Fruit fly (Drosophila melanogaster) whole organism, embryonic: ENCODE results near the gene fzo.

Experiments
- Bdp1 ChIP-seq: fragments of 200-800 bp; sonication (Bioruptor generic); optimal IDR thresholded peaks from 3 replicates; lab custom pipeline; 2016; ENCODE audit warnings: missing biosample characterization, missing genetic modification characterization
- CG1024 ChIP-seq: fragments of 200-800 bp; sonication (Bioruptor generic); IDR thresholded peaks from 2 replicates; pipeline ENCODE4 v1.3.6; 2022; ENCODE audit warnings: missing biosample characterization, missing genetic modification characterization
- CG12769 ChIP-seq: fragments of 200-800 bp; sonication (Bioruptor generic); optimal IDR thresholded peaks from 2 replicates; lab custom pipeline; 2019; ENCODE audit warnings: missing biosample characterization, mild to moderate bottlenecking, missing genetic modification characterization, moderate library complexity
- CG13287 ChIP-seq: fragments of 200-800 bp; sonication (Bioruptor generic); IDR thresholded peaks from 2 replicates; pipeline ENCODE4 v1.3.6; 2022; ENCODE audit warnings: missing biosample characterization, missing genetic modification characterization; ENCODE audit not compliant: partially characterized antibody
- CG13424 ChIP-seq: fragments of 200-800 bp; sonication (Bioruptor generic); optimal IDR thresholded peaks from 2 replicates; lab custom pipeline; 2019; ENCODE audit warnings: missing biosample characterization, mild to moderate bottlenecking, missing genetic modification characterization, moderate library complexity
- CG13894 ChIP-seq: fragments of 200-800 bp; sonication (Bioruptor generic); optimal IDR thresholded peaks from 3 replicates; lab custom pipeline; 2018; ENCODE audit warnings: missing biosample characterization, mild to moderate bottlenecking, missing genetic modification characterization, moderate library complexity
- CG16863 ChIP-seq: fragments of 200-800 bp; sonication (Bioruptor generic); optimal IDR thresholded peaks from 3 replicates; lab custom pipeline; 2016; ENCODE audit warnings: missing biosample characterization, missing genetic modification characterization
- CG17186 ChIP-seq: fragments of 200-800 bp; sonication (Bioruptor generic); optimal IDR thresholded peaks from 3 replicates; lab custom pipeline; 2017; ENCODE audit warnings: missing biosample characterization, missing genetic modification reagents, missing genetic modification characterization
- CG18599 ChIP-seq: fragments of 200-800 bp; sonication (Bioruptor generic); optimal IDR thresholded peaks from 3 replicates; lab custom pipeline; 2017; ENCODE audit warnings: missing biosample characterization, missing genetic modification characterization, mild to moderate bottlenecking, moderate library complexity, missing genetic modification reagents
- CG2712 ChIP-seq: fragments of 200-800 bp; optimal IDR thresholded peaks from 3 replicates; lab custom pipeline; 2019; ENCODE audit warnings: missing biosample characterization, mild to moderate bottlenecking, missing genetic modification characterization, moderate library complexity
- CG30020 ChIP-seq: fragments of 200-800 bp; optimal IDR thresholded peaks from 2 replicates; lab custom pipeline; 2019; ENCODE audit warnings: missing biosample characterization, mild to moderate bottlenecking, missing genetic modification characterization, moderate library complexity
- CG3838 ChIP-seq: fragments of 200-800 bp; sonication (Bioruptor generic); optimal IDR thresholded peaks from 3 replicates; lab custom pipeline; 2016; ENCODE audit warnings: missing biosample characterization, missing genetic modification characterization
- CG4404 ChIP-seq: fragments of 200-800 bp; sonication (Bioruptor generic); IDR thresholded peaks from 2 replicates; pipeline ENCODE4 v1.3.6; 2022; ENCODE audit warnings: missing biosample characterization, missing genetic modification characterization
- CG4424 ChIP-seq: fragments of 200-800 bp; sonication (Bioruptor generic); optimal IDR thresholded peaks from 3 replicates; lab custom pipeline; 2016; ENCODE audit warnings: missing biosample characterization, missing genetic modification characterization
- CG4707 ChIP-seq: fragments of 200-800 bp; sonication (Bioruptor generic); optimal IDR thresholded peaks from 2 replicates; lab custom pipeline; 2018; ENCODE audit warnings: missing biosample characterization, mild to moderate bottlenecking, missing genetic modification characterization, moderate library complexity
- CG5953 ChIP-seq: fragments of 200-800 bp; sonication (Bioruptor generic); IDR thresholded peaks from 2 replicates; pipeline ENCODE4 v1.3.6; 2022; ENCODE audit warnings: missing biosample characterization, missing genetic modification characterization
- CG8388 ChIP-seq: fragments of 200-800 bp; sonication (Bioruptor generic); optimal IDR thresholded peaks from 2 replicates; lab custom pipeline; 2019; ENCODE audit warnings: missing biosample characterization, mild to moderate bottlenecking, missing genetic modification characterization, moderate library complexity
- CG9932 ChIP-seq: fragments of 200-800 bp; sonication (Bioruptor generic); IDR thresholded peaks from 2 replicates; pipeline ENCODE4 v1.3.6; 2022; ENCODE audit warnings: missing biosample characterization, missing genetic modification characterization
- CkIIα-i1 ChIP-seq: fragments of 200-800 bp; sonication (Bioruptor generic); IDR thresholded peaks from 2 replicates; pipeline ENCODE4 v1.3.6; 2022; ENCODE audit warnings: missing biosample characterization, missing genetic modification characterization
- CoRest ChIP-seq: fragments of 200-800 bp; sonication (Bioruptor generic); optimal IDR thresholded peaks from 3 replicates; lab custom pipeline; 2018; ENCODE audit warnings: missing biosample characterization, mild to moderate bottlenecking, missing genetic modification characterization, moderate library complexity
- Dfd ChIP-seq, 2 experiments: fragments of >200 bp; optimal IDR thresholded peaks; 2 replicates each; lab custom pipeline; 2017; ENCODE audit warnings: missing biosample characterization in 2 of 2, missing genetic modification characterization in 2 of 2
- Doc2 ChIP-seq: fragments of 200-800 bp; sonication (Bioruptor generic); IDR thresholded peaks from 2 replicates; pipeline ENCODE4 v1.3.6; 2022; ENCODE audit warnings: missing biosample characterization, missing genetic modification characterization
- Hr39 ChIP-seq: fragments of >200 bp; optimal IDR thresholded peaks from 2 replicates; lab custom pipeline; 2017
- Hr51 ChIP-seq, 2 experiments: fragments of 200-800 bp; sonication (Bioruptor generic); optimal IDR thresholded peaks; 2 replicates in 1 of 2; 3 replicates in 1 of 2; lab custom pipeline; 2016 to 2018; ENCODE audit warnings: missing biosample characterization in 2 of 2, missing genetic modification characterization in 2 of 2, mild to moderate bottlenecking in 1 of 2, moderate library complexity in 1 of 2
- Kr ChIP-seq: fragments of 200-800 bp; sonication (Bioruptor generic); optimal IDR thresholded peaks from 2 replicates; lab custom pipeline; 2017; ENCODE audit warnings: missing biosample characterization, mild to moderate bottlenecking, missing genetic modification characterization
- NFAT ChIP-seq: fragments of 200-800 bp; sonication (Bioruptor generic); IDR thresholded peaks from 2 replicates; pipeline ENCODE4 v1.3.6; 2022; ENCODE audit warnings: missing biosample characterization, missing genetic modification characterization
- Nf-YB ChIP-seq: fragments of 200-800 bp; sonication (Bioruptor generic); optimal IDR thresholded peaks from 3 replicates; lab custom pipeline; 2019; ENCODE audit warnings: missing biosample characterization, mild to moderate bottlenecking, missing genetic modification characterization, moderate library complexity
- Sin3A ChIP-seq: fragments of >200 bp; optimal IDR thresholded peaks from 2 replicates; lab custom pipeline; 2018
- ab ChIP-seq: fragments of 200-800 bp; sonication (Bioruptor generic); optimal IDR thresholded peaks from 2 replicates; lab custom pipeline; 2016; ENCODE audit warnings: missing biosample characterization, missing genetic modification characterization
- abd-A ChIP-seq: fragments of 200-800 bp; sonication (Bioruptor generic); optimal IDR thresholded peaks from 3 replicates; lab custom pipeline; 2019; ENCODE audit warnings: missing biosample characterization, mild to moderate bottlenecking, missing genetic modification characterization, moderate library complexity
- cato ChIP-seq: fragments of 200-800 bp; sonication (Bioruptor generic); optimal IDR thresholded peaks from 2 replicates; lab custom pipeline; 2016; ENCODE audit warnings: missing biosample characterization, missing genetic modification characterization, borderline replicate concordance
- caup ChIP-seq: fragments of 200-800 bp; sonication (Bioruptor generic); optimal IDR thresholded peaks from 3 replicates; lab custom pipeline; 2017; ENCODE audit warnings: missing biosample characterization, mild to moderate bottlenecking, missing genetic modification characterization, moderate library complexity; ENCODE audit not compliant: severe bottlenecking
- chinmo ChIP-seq: fragments of 200-800 bp; sonication (Bioruptor generic); IDR thresholded peaks from 4 replicates; pipeline ENCODE4 v1.3.6; 2022; ENCODE audit warnings: missing biosample characterization, missing genetic modification characterization; ENCODE audit not compliant: partially characterized antibody
- crc ChIP-seq: fragments of 200-800 bp; sonication (Bioruptor generic); optimal IDR thresholded peaks from 2 replicates; lab custom pipeline; 2016; ENCODE audit warnings: missing biosample characterization, missing genetic modification characterization
- crp ChIP-seq, 2 experiments: fragments of 200-800 bp; sonication (Bioruptor generic); optimal IDR thresholded peaks; 2 replicates in 1 of 2; 3 replicates in 1 of 2; lab custom pipeline; 2017; ENCODE audit warnings: missing biosample characterization in 2 of 2, missing genetic modification characterization in 2 of 2, mild to moderate bottlenecking in 1 of 2, moderate library complexity in 1 of 2
- dysf ChIP-seq: fragments of 200-800 bp; sonication (Bioruptor generic); IDR thresholded peaks from 3 replicates; pipeline ENCODE4 v1.3.6; 2022; ENCODE audit warnings: missing biosample characterization, missing genetic modification characterization
- emc ChIP-seq: fragments of 200-800 bp; sonication (Bioruptor generic); optimal IDR thresholded peaks from 2 replicates; lab custom pipeline; 2016; ENCODE audit warnings: missing biosample characterization, missing genetic modification characterization
- en ChIP-seq: fragments of 200-800 bp; sonication (Bioruptor generic); optimal IDR thresholded peaks from 2 replicates; lab custom pipeline; 2016; ENCODE audit warnings: missing biosample characterization, missing genetic modification characterization
- gcm ChIP-seq: fragments of 200-800 bp; sonication (Bioruptor generic); optimal IDR thresholded peaks from 2 replicates; lab custom pipeline; 2019; ENCODE audit warnings: missing biosample characterization, mild to moderate bottlenecking, missing genetic modification characterization, moderate library complexity
- inv ChIP-seq: fragments of 200-800 bp; sonication (Bioruptor generic); IDR thresholded peaks from 2 replicates; pipeline ENCODE4 v1.3.6; 2022; ENCODE audit warnings: missing biosample characterization, missing genetic modification characterization; ENCODE audit not compliant: partially characterized antibody
- nmo ChIP-seq: fragments of 200-800 bp; sonication (Bioruptor generic); optimal IDR thresholded peaks from 2 replicates; lab custom pipeline; 2018; ENCODE audit warnings: missing biosample characterization, mild to moderate bottlenecking, missing genetic modification characterization, moderate library complexity
- pan ChIP-seq, 4 experiments: fragments of >200 bp in 3 of 4; fragments of 200-800 bp in 1 of 4; sonication (Bioruptor generic) in 1 of 4; optimal IDR thresholded peaks in 3 of 4; IDR thresholded peaks in 1 of 4; 2 replicates each; pipeline versions ENCODE4 v1.3.6 to Lab custom; 2017 to 2022; ENCODE audit warnings: missing biosample characterization in 2 of 4, missing genetic modification characterization in 2 of 4, mixed read lengths in 1 of 4
- phol ChIP-seq: fragments of 200-800 bp; sonication (Bioruptor generic); optimal IDR thresholded peaks from 3 replicates; lab custom pipeline; 2018; ENCODE audit warnings: missing biosample characterization, mild to moderate bottlenecking, missing genetic modification characterization, moderate library complexity
- pzg ChIP-seq: fragments of 200-800 bp; sonication (Bioruptor generic); optimal IDR thresholded peaks from 3 replicates; lab custom pipeline; 2018; ENCODE audit warnings: missing biosample characterization, mild to moderate bottlenecking, missing genetic modification characterization, moderate library complexity
- salm ChIP-seq: fragments of 200-800 bp; sonication (Bioruptor generic); optimal IDR thresholded peaks from 2 replicates; lab custom pipeline; 2018; ENCODE audit warnings: missing biosample characterization, mild to moderate bottlenecking, missing genetic modification characterization
- sens-2 ChIP-seq: fragments of 200-800 bp; sonication (Bioruptor generic); IDR thresholded peaks from 2 replicates; pipeline ENCODE4 v1.3.6; 2022; ENCODE audit warnings: missing biosample characterization, missing genetic modification characterization
- sob ChIP-seq: fragments of 200-800 bp; sonication (Bioruptor generic); IDR thresholded peaks from 2 replicates; pipeline ENCODE4 v1.3.6; 2022; ENCODE audit warnings: missing biosample characterization, missing genetic modification characterization
- sqz ChIP-seq: fragments of 200-800 bp; sonication (Bioruptor generic); optimal IDR thresholded peaks from 3 replicates; lab custom pipeline; 2018; ENCODE audit warnings: missing biosample characterization, mild to moderate bottlenecking, missing genetic modification characterization
- ssp ChIP-seq: fragments of 200-800 bp; sonication (Bioruptor generic); IDR thresholded peaks from 2 replicates; pipeline ENCODE4 v1.3.6; 2022; ENCODE audit warnings: missing biosample characterization, missing genetic modification characterization
- trh ChIP-seq: fragments of 200-800 bp; sonication (Bioruptor generic); optimal IDR thresholded peaks from 2 replicates; lab custom pipeline; 2016; ENCODE audit warnings: missing biosample characterization, missing genetic modification characterization

The fzo gene

dm6 chr3R:23251256-23251655 is 47.4 kb upstream of the fzo start, which contains the start of the genes Rad60 and EloA (continued):
- TF ChIP-seq gcm (GFP tag; lab: Kevin White, UChicago) (peak; percentile 71), CG3838 (GFP tag; lab: Kevin White, UChicago) (no peak), CG17186 (GFP tag; lab: Kevin White, UChicago) (peak; percentile 83), CkIIα-i1 (GFP tag; lab: Robert Waterston, UW) (no peak), Nf-YB (GFP tag; lab: Kevin White, UChicago) (peak; percentile 38), en (GFP tag; lab: Kevin White, UChicago) (peak; percentile 78), trh (GFP tag; lab: Kevin White, UChicago) (peak; percentile 2), ab (peak; percentile 56), abd-A (tag; lab: Kevin White, UChicago) (no peak), Hr51 (GFP tag; optimal IDR thresholded peaks at IDR 0.05; lab: Kevin White, UChicago) (peak; percentile 68 to 73), emc (GFP tag; lab: Kevin White, UChicago) (peak; percentile 67), chinmo (GFP tag; lab: Robert Waterston, UW) (no peak), Hr39 (lab: Kevin White, UChicago) (no peak), pan (optimal IDR thresholded peaks at IDR 0.05; lab: Kevin White, UChicago) (no peak), pan (GFP tag; optimal IDR thresholded peaks at IDR 0.05 in 1 of 2, IDR thresholded peaks at IDR 0.05 in 1 of 2) (peak in 1 of 2 experiments; percentile 84), dysf (GFP tag; lab: Robert Waterston, UW) (peak; percentile 73), CG4424 (GFP tag; lab: Kevin White, UChicago) (peak; percentile 73), sens-2 (GFP tag; lab: Robert Waterston, UW) (peak; percentile 49; the same call in 1 of the 2 replicates), NFAT (peak; percentile 70), salm (tag; lab: Kevin White, UChicago) (peak; percentile 39), CG4707 (GFP tag; lab: Kevin White, UChicago) (no peak), phol (tag; lab: Kevin White, UChicago) (peak; percentile 79), CG13424 (tag; lab: Kevin White, UChicago) (peak; percentile 66), Doc2 (GFP tag; lab: Robert Waterston, UW) (no peak), CG12769 (tag; lab: Kevin White, UChicago) (peak; percentile 80), Dfd (GFP tag; optimal IDR thresholded peaks at IDR 0.05; lab: Kevin White, UChicago) (no peak), inv (GFP tag; lab: Robert Waterston, UW) (peak; percentile 37), Sin3A (peak; percentile 91), sqz (GFP tag; lab: Kevin White, UChicago) (peak; percentile 2), CoRest (peak; percentile 68), Bdp1 (GFP tag; lab: Kevin White, UChicago) (peak; percentile 82), CG18599 (peak; percentile 78), CG5953 (0 out of 2 replicates have a peak, but pooled peaks have one; percentile 37), ssp (GFP tag; lab: Robert Waterston, UW) (peak; percentile 27; the same call in 1 of the 2 replicates), crc (peak; percentile 86), crp (GFP tag; optimal IDR thresholded peaks at IDR 0.05; lab: Kevin White, UChicago) (peak; percentile 97 to 98), cato (GFP tag; lab: Kevin White, UChicago) (peak; percentile 65), Kr (GFP tag; lab: Kevin White, UChicago) (no peak), CG4404 (GFP tag; lab: Robert Waterston, UW) (peak; percentile 51), CG30020 (tag; lab: Kevin White, UChicago) (peak; percentile 65), nmo (GFP tag; lab: Kevin White, UChicago) (peak; percentile 80), CG9932 (GFP tag; lab: Robert Waterston, UW) (peak; percentile 77), CG1024 (peak; percentile 37; the same call in 1 of the 2 replicates), CG2712 (tag; lab: Kevin White, UChicago) (peak; percentile 79), CG13287 (GFP tag; lab: Robert Waterston, UW) (peak; percentile 86), sob (peak; percentile 87), caup (GFP tag; lab: Kevin White, UChicago) (peak; percentile 73), pzg (GFP tag; lab: Kevin White, UChicago) (peak; percentile 89), CG16863 (peak; percentile 71), CG8388 (peak; percentile 75), CG13894 (peak; percentile 70)
